Worm (Caenorhabditis elegans) whole organism, early embryonic: ENCODE data around the gene K03B8.6.

Source experiments
- B0310.2 ChIP-seq: sonication (generic microtip); optimal IDR thresholded peaks from 2 replicates; lab custom pipeline; 2016; ENCODE audit warnings: mild to moderate bottlenecking, missing genetic modification characterization, missing compliant biosample characterization
- F13C5.2 ChIP-seq: sonication (generic microtip); optimal IDR thresholded peaks from 2 replicates; lab custom pipeline; 2017; ENCODE audit warnings: mild to moderate bottlenecking, missing genetic modification characterization, inconsistent platforms, missing compliant biosample characterization
- aly-1 ChIP-seq: sonication (generic microtip); optimal IDR thresholded peaks from 2 replicates; lab custom pipeline; 2016; ENCODE audit warnings: missing genetic modification characterization, missing compliant biosample characterization
- ama-1 ChIP-seq: fragments of 150-350 bp; optimal IDR thresholded peaks from 2 replicates; lab custom pipeline; 2014
- ceh-13 ChIP-seq: fragments of 200-800 bp; sonication (Bioruptor generic); optimal IDR thresholded peaks from 2 replicates; lab custom pipeline; 2018; ENCODE audit warnings: mild to moderate bottlenecking, missing genetic modification characterization, missing compliant biosample characterization
- ceh-36 ChIP-seq: sonication (generic microtip); optimal IDR thresholded peaks from 2 replicates; lab custom pipeline; 2016; ENCODE audit warnings: missing genetic modification characterization, inconsistent platforms, missing compliant biosample characterization
- ets-7 ChIP-seq: sonication (generic microtip); optimal IDR thresholded peaks from 2 replicates; lab custom pipeline; 2016; ENCODE audit warnings: missing genotype, missing genetic modification characterization, missing compliant biosample characterization
- flt-1 ChIP-seq: fragments of 200-800 bp; sonication (Bioruptor generic); IDR thresholded peaks from 2 replicates; pipeline ENCODE4 v1.3.6; 2022; ENCODE audit warnings: missing genetic modification characterization, missing compliant biosample characterization
- hmbx-1 ChIP-seq: sonication (generic microtip); optimal IDR thresholded peaks from 2 replicates; lab custom pipeline; 2016; ENCODE audit warnings: mild to moderate bottlenecking, missing genetic modification characterization, missing compliant biosample characterization
- hmg-4 ChIP-seq: fragments of 200-800 bp; sonication (Bioruptor generic); optimal IDR thresholded peaks from 2 replicates; lab custom pipeline; 2018; ENCODE audit warnings: mild to moderate bottlenecking, missing genetic modification characterization, missing compliant biosample characterization
- hnd-1 ChIP-seq: sonication (generic microtip); optimal IDR thresholded peaks from 2 replicates; lab custom pipeline; 2016; ENCODE audit warnings: missing genetic modification characterization, missing compliant biosample characterization
- pes-1 ChIP-seq: fragments of 200-800 bp; sonication (Bioruptor generic); IDR thresholded peaks from 2 replicates; pipeline ENCODE4 v1.3.6; 2022; ENCODE audit warnings: missing genetic modification reagents, missing genetic modification characterization, missing compliant biosample characterization
- scrt-1 ChIP-seq: fragments of 200-800 bp; sonication (Bioruptor generic); IDR thresholded peaks from 2 replicates; pipeline ENCODE4 v1.3.6; 2022; ENCODE audit warnings: missing genetic modification characterization, missing compliant biosample characterization
- sea-1 ChIP-seq: fragments of 200-800 bp; sonication (Bioruptor generic); conservative IDR thresholded peaks from 2 replicates; pipeline ENCODE4 v1.3.6; 2022; ENCODE audit warnings: missing genetic modification characterization, missing compliant biosample characterization
- tbx-11 ChIP-seq: fragments of 200-800 bp; sonication (Bioruptor generic); IDR thresholded peaks from 2 replicates; pipeline ENCODE4 v1.3.6; 2022; ENCODE audit warnings: missing genetic modification characterization, missing compliant biosample characterization
- tbx-37 ChIP-seq: fragments of 200-800 bp; sonication (Bioruptor generic); conservative IDR thresholded peaks from 2 replicates; pipeline ENCODE4 v1.3.6; 2022; ENCODE audit warnings: missing genetic modification reagents, missing genetic modification characterization, missing compliant biosample characterization
- tra-4 ChIP-seq: sonication (generic microtip); optimal IDR thresholded peaks from 2 replicates; lab custom pipeline; 2017; ENCODE audit warnings: missing genetic modification characterization, missing compliant biosample characterization

K03B8.6 gene

ce11 chrV:11407251-11407650 lies at the start of gene K03B8.6:
Gene K03B8.6, plus strand, starts transcription at chrV:11407584.
- TF ChIP-seq scrt-1 (GFP tag; lab: Robert Waterston, UW) = no peak
- no peak for TF ChIP-seq tra-4 (tag; lab: Kevin White, UChicago)
- no peak for TF ChIP-seq ama-1 (lab: Kevin White, UChicago)
- TF ChIP-seq flt-1 = no peak
- TF ChIP-seq ceh-13 (GFP tag; lab: Kevin White, UChicago) = no peak
- TF ChIP-seq pes-1 = no peak
- TF ChIP-seq tbx-11 (GFP tag; lab: Robert Waterston, UW) = no peak
- TF ChIP-seq B0310.2 (tag; lab: Kevin White, UChicago) = no peak
- no peak for TF ChIP-seq tbx-37 (GFP tag; lab: Robert Waterston, UW)
- no peak for TF ChIP-seq F13C5.2
- TF ChIP-seq sea-1 = no peak
- no peak for TF ChIP-seq hmg-4 (GFP tag; lab: Kevin White, UChicago)
- no peak for TF ChIP-seq ceh-36 (tag; lab: Kevin White, UChicago)

- TF ChIP-seq hmbx-1 (tag; lab: Kevin White, UChicago) (no peak), pes-1 (no peak), ceh-36 (tag; lab: Kevin White, UChicago) (no peak), aly-1 (no peak), hnd-1 (no peak), hmg-4 (GFP tag; lab: Kevin White, UChicago) (no peak)
Observed at ce11 chrV:11363575-11363974, 43.8 kb upstream of the K03B8.6 start.

DNA sequence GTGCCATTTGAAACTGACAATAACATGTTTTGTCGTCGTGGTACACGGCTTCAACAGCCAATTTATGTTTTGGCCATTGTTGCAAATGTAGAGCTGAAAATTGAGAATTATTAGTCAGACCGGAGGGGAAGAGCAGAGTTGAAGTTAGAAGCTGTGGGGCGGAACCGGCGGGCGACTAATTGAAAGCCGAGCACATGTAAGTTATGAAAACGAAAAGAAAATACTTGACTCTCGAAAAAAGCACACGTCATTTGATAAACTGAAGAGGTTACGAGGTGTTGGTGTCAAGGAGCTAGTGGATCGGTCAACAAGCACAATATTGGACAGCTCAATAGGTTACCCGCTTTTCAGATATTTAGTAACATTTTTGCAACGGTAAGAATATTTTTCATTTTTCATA lies 41.3 kb upstream of the K03B8.6 start, which contains the start of gene dop-5:
Gene dop-5, minus strand, starts transcription at position 101 of the 400 bp plus-strand sequence.
- TF ChIP-seq hmg-4 (GFP tag; lab: Kevin White, UChicago) (no peak), tbx-11 (GFP tag; lab: Robert Waterston, UW) (no peak), tra-4 (tag; lab: Kevin White, UChicago) (no peak), ceh-13 (GFP tag; lab: Kevin White, UChicago) (no peak), hmbx-1 (tag; lab: Kevin White, UChicago) (no peak), tbx-37 (GFP tag; lab: Robert Waterston, UW) (no peak)

- TF ChIP-seq hmg-4 (GFP tag; lab: Kevin White, UChicago) (no peak), B0310.2 (tag; lab: Kevin White, UChicago) (no peak), sea-1 (no peak), ets-7 (tag; lab: Kevin White, UChicago) (no peak), tra-4 (tag; lab: Kevin White, UChicago) (no peak), ama-1 (lab: Kevin White, UChicago) (no peak), aly-1 (no peak), scrt-1 (GFP tag; lab: Robert Waterston, UW) (no peak), hmbx-1 (tag; lab: Kevin White, UChicago) (no peak), tbx-11 (GFP tag; lab: Robert Waterston, UW) (no peak), flt-1 (no peak), tbx-37 (GFP tag; lab: Robert Waterston, UW) (no peak), ceh-36 (tag; lab: Kevin White, UChicago) (no peak), F13C5.2 (no peak), hnd-1 (no peak)
Observed at ce11 chrV:11372284-11372878, 35.0 kb upstream of the K03B8.6 start.

DNA sequence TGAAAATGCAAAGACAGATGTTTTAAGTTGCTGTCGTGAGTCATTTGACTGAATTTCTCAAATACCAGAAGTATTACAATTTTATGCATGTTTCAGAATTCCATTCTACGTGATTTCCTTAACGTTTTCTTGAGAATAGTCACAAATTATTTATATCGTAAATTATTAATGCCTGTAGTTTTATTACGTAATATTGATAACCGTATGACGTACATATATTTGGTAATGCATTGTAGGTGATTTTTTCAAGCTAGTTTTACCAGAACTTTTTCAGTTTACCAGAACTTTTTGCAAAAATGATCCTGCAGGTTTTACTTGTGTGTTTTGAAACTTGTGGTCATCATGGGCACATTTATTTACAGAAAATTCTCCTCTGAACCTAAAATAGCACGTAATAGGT lies 33.5 kb upstream of the K03B8.6 start:
- TF ChIP-seq B0310.2 (tag; lab: Kevin White, UChicago) (no peak), ets-7 (tag; lab: Kevin White, UChicago) (no peak), hnd-1 (no peak), F13C5.2 (no peak), scrt-1 (GFP tag; lab: Robert Waterston, UW) (no peak), flt-1 (no peak), hmg-4 (GFP tag; lab: Kevin White, UChicago) (no peak), tra-4 (tag; lab: Kevin White, UChicago) (no peak)

DNA sequence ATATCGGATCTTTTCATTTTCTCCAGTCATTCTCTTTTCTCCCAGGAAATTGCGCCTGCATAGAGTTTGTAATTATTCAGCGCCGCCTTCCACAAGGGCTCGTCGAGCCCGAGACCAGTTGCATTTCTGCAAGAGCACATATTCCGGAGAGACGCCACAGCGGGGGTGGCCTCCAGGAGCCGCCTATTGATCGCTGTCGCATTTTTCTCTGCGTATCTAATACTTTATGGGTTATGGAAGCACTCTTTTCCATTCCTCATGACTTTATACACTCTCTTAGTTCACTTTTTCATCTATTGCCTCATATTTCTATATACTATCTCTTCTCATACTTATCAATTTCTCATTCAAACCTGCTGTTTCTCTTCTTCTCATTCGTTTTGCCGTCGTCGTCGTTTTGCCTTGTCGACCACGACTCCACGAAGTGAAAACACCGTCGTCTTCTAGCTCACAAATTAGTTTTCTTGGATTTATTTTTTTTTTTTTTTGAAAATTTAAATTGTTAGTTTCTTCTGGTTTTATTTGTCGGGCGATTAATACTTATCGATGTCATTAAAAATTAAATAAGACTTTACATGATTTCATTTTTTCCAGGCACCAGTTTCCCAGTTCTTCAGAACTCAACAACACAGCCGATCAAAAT lies 32.1 kb upstream of the K03B8.6 start, which contains the start of gene cnb-1:
Gene cnb-1, plus strand, starts transcription at position 593 of the 643 bp plus-strand sequence.
- TF ChIP-seq tbx-37 (GFP tag; lab: Robert Waterston, UW) (no peak), F13C5.2 (peak; percentile 13), pes-1 (no peak)

DNA sequence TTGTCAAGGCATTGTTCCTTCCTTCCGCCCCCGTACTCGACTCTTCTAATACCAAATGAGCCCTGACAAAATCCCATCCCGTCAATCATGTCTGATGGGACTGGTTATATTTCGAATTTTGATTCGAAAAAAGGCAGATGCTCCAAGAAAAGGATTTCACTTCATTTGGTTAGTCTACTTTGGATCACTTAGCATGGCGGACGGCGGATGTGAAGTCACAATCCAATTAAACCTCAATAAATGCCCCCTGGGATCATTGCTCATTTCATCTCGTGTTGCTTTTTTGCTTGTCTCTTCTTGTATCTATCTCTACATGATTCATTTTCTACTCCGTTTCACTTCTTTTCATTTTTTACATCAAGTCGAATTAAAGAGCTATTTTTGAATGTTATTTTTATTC lies 28.0 kb upstream of the K03B8.6 start:
- TF ChIP-seq tra-4 (tag; lab: Kevin White, UChicago) (no peak), pes-1 (no peak), scrt-1 (GFP tag; lab: Robert Waterston, UW) (no peak), hmg-4 (GFP tag; lab: Kevin White, UChicago) (no peak), ets-7 (tag; lab: Kevin White, UChicago) (no peak), hnd-1 (no peak), F13C5.2 (no peak), tbx-11 (GFP tag; lab: Robert Waterston, UW) (no peak), ceh-36 (tag; lab: Kevin White, UChicago) (no peak), flt-1 (no peak), tbx-37 (GFP tag; lab: Robert Waterston, UW) (no peak), aly-1 (no peak), B0310.2 (tag; lab: Kevin White, UChicago) (no peak), ceh-13 (GFP tag; lab: Kevin White, UChicago) (no peak), hmbx-1 (tag; lab: Kevin White, UChicago) (no peak)

DNA sequence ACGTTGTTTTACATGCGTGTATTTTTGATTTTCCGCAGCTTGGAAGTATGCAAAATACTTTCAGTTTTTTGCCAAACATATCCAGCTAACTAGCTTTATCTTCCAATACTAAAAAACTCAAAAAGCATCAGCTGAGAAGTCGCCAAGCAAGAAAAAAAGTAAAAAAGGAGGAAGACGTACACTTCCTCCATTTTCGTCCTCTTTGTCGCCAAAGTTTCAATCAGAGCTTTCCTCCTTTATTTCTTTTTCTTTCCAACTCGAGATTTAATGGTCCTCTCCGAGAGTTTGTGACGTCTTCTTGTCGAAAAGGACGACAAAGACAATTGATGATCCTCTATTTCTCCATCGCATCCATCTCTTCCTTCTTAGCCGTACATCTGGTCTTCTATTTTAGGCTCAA lies 26.8 kb upstream of the K03B8.6 start:
- TF ChIP-seq B0310.2 (tag; lab: Kevin White, UChicago) = no peak
- TF ChIP-seq pes-1 = no peak
- TF ChIP-seq F13C5.2 = no peak
- TF ChIP-seq ama-1 (lab: Kevin White, UChicago) = no peak
- TF ChIP-seq hnd-1 = no peak
- no peak for TF ChIP-seq aly-1
- TF ChIP-seq hmg-4 (GFP tag; lab: Kevin White, UChicago) = no peak
- TF ChIP-seq ceh-36 (tag; lab: Kevin White, UChicago) = no peak
- TF ChIP-seq tbx-11 (GFP tag; lab: Robert Waterston, UW) = no peak
- no peak for TF ChIP-seq tbx-37 (GFP tag; lab: Robert Waterston, UW)
- no peak for TF ChIP-seq ceh-13 (GFP tag; lab: Kevin White, UChicago)
- no peak for TF ChIP-seq sea-1
- no peak for TF ChIP-seq flt-1
- no peak for TF ChIP-seq hmbx-1 (tag; lab: Kevin White, UChicago)
- TF ChIP-seq scrt-1 (GFP tag; lab: Robert Waterston, UW) = no peak
- TF ChIP-seq ets-7 (tag; lab: Kevin White, UChicago) = no peak
